Worm (Caenorhabditis elegans): Measurements from ENCODE around the gene F17C11.26.
A peak's percentile ranks its signal among the peaks of the same experiment; 100 is the strongest.

The F17C11.26 gene

DNA sequence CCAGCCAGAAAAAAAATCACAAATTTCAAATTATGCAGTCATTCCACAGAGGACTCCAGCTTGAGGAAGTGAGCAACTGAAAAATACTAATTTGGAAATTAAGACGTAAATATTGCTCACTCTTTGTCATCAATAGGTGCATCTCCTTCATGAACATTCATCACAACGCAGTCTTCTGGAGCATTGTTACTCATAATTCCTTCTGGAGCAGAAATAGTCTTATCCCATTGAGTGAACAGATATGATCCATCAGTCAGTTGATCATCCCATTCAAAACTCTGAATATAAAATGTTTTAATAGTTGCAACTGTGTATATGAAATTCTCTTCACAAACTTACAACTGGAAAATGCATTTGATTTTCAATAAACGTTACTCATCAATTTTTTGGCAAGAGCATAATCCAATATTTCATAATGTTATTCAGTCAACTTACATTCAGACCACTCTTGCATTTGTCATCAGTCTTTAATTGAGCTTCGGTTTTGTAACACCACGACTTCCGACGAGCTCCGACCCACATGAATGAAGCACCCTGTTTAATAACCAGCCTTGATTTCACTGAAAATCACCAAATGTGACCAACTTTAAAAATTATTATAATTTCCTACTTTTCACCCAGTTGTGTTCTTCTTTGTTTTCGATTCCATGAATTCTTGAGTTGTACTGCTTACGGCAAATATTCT, 12.4 kb downstream of the F17C11.26 start:
- TF ChIP-seq aha-1 (tag) (peak; percentile 29), daf-8 (GFP tag; IDR thresholded peaks at IDR 0.05) (no peak), egl-43 (GFP tag; IDR thresholded peaks at IDR 0.05) (no peak), dve-1 (tag; optimal IDR thresholded peaks at IDR 0.05; ENCODE audit: insufficient read depth) (peak; percentile 42), unc-130 (GFP tag; optimal IDR thresholded peaks at IDR 0.05) (no peak), nhr-77 (tag; optimal IDR thresholded peaks at IDR 0.05) (peak; percentile 24), nhr-6 (tag; optimal IDR thresholded peaks at IDR 0.05) (no peak), ama-1 (optimal IDR thresholded peaks at IDR 0.05) (peak; percentile 72), ceh-44 (GFP tag; IDR thresholded peaks at IDR 0.05) (no peak), gei-8 (GFP tag; optimal IDR thresholded peaks at IDR 0.05) (no peak), unc-62 (GFP tag; optimal IDR thresholded peaks at IDR 0.05 in 1 of 2) (peak; percentile 19 to 67), unc-62 (tag; optimal IDR thresholded peaks at IDR 0.05) (no peak), T20F7.1 (GFP tag; optimal IDR thresholded peaks at IDR 0.05) (peak; percentile 69), ceh-28 (tag; optimal IDR thresholded peaks at IDR 0.05) (no peak), dmd-6 (GFP tag; IDR thresholded peaks at IDR 0.05) (no peak; the same call in 1 of the 2 replicates), hmg-1.1 (GFP tag; IDR thresholded peaks at IDR 0.05) (peak; percentile 43; the same call in 1 of the 2 replicates), attf-4 (tag; optimal IDR thresholded peaks at IDR 0.05) (no peak), hif-1 (tag; optimal IDR thresholded peaks at IDR 0.05) (peak in 1 of 2 experiments; percentile 6), duxl-1 (tag; optimal IDR thresholded peaks at IDR 0.05; ENCODE audit: poor library complexity) (no peak), jun-1 (tag; optimal IDR thresholded peaks at IDR 0.05) (no peak), spr-1 (tag; optimal IDR thresholded peaks at IDR 0.05) (no peak), daf-16 (GFP tag; optimal IDR thresholded peaks at IDR 0.05) (peak in 1 of 2 experiments; percentile 48), daf-16 (tag; optimal IDR thresholded peaks at IDR 0.05) (no peak), set-16 (GFP tag; IDR thresholded peaks at IDR 0.05) (no peak), R02D3.7 (tag; optimal IDR thresholded peaks at IDR 0.05) (no peak), lin-15B (tag; optimal IDR thresholded peaks at IDR 0.05) (no peak), ctbp-1 (GFP tag; IDR thresholded peaks at IDR 0.05) (no peak), nhr-25 (tag; optimal IDR thresholded peaks at IDR 0.05; ENCODE audit: borderline replicate concordance, insufficient read depth) (peak; percentile 18), ces-1 (GFP tag; optimal IDR thresholded peaks at IDR 0.05) (no peak), mep-1 (tag; optimal IDR thresholded peaks at IDR 0.05) (peak; percentile 35), ztf-11 (tag; optimal IDR thresholded peaks at IDR 0.05) (no peak), saeg-2 (GFP tag; IDR thresholded peaks at IDR 0.05) (peak; percentile 57; the same call in 1 of the 2 replicates), nhr-111 (GFP tag; optimal IDR thresholded peaks at IDR 0.05) (no peak), nhr-48 (tag; optimal IDR thresholded peaks at IDR 0.05) (no peak), Y75B8A.6 (GFP tag; IDR thresholded peaks at IDR 0.05) (no peak), nhr-42 (GFP tag; IDR thresholded peaks at IDR 0.05) (no peak), lsy-2 (tag; optimal IDR thresholded peaks at IDR 0.05) (peak in 1 of 2 experiments; percentile 61), zfp-3 (GFP tag; conservative IDR thresholded peaks at IDR 0.05) (peak; percentile 95), F37D6.2 (tag; optimal IDR thresholded peaks at IDR 0.05) (no peak), snpc-4 (tag; optimal IDR thresholded peaks at IDR 0.05) (no peak), pqm-1 (tag; optimal IDR thresholded peaks at IDR 0.05) (no peak), sdz-12 (GFP tag; optimal IDR thresholded peaks at IDR 0.05) (peak; percentile 59), zip-11 (GFP tag; IDR thresholded peaks at IDR 0.05) (no peak), dmd-9 (GFP tag; IDR thresholded peaks at IDR 0.05) (no peak), cey-2 (tag; optimal IDR thresholded peaks at IDR 0.05; ENCODE audit: borderline replicate concordance, insufficient read depth) (no peak), tra-1 (GFP tag; IDR thresholded peaks at IDR 0.05) (0 out of 2 replicates have a peak, but pooled peaks have one; percentile 8), arid-1 (GFP tag; conservative IDR thresholded peaks at IDR 0.05) (no peak), F44E2.7 (GFP tag; IDR thresholded peaks at IDR 0.05) (no peak), mdt-29 (GFP tag; IDR thresholded peaks at IDR 0.05) (0 out of 2 replicates have a peak, but pooled peaks have one; percentile 32)

Measured in whole organism, L4 larva.